Worm (Caenorhabditis elegans) whole organism, mixed stage, embryonic: ENCODE data around the gene skr-20.

Source experiments
- blmp-1 ChIP-seq: fragments of 150-350 bp; optimal IDR thresholded peaks from 2 replicates; lab custom pipeline; 2014; ENCODE audit warnings: missing biosample characterization, missing genetic modification characterization
- cnd-1 ChIP-seq: fragments of 200-800 bp; sonication (Bioruptor generic); optimal IDR thresholded peaks from 2 replicates; lab custom pipeline; 2018; ENCODE audit warnings: mild to moderate bottlenecking, missing genetic modification characterization, missing compliant biosample characterization
- elt-1 ChIP-seq: sonication (generic microtip); optimal IDR thresholded peaks from 2 replicates; lab custom pipeline; 2017; ENCODE audit warnings: missing genetic modification characterization, mild to moderate bottlenecking, missing compliant biosample characterization, antibody characterized with exemption, moderate library complexity, borderline replicate concordance; ENCODE audit not compliant: insufficient read depth
- elt-3 ChIP-seq: fragments of 150-350 bp; optimal IDR thresholded peaks from 2 replicates; lab custom pipeline; 2014; ENCODE audit warnings: missing biosample characterization, missing genetic modification characterization
- lsy-2 ChIP-seq: fragments of 150-350 bp; optimal IDR thresholded peaks from 2 replicates; lab custom pipeline; 2014; ENCODE audit warnings: missing biosample characterization, missing genetic modification characterization
- nhr-2 ChIP-seq: fragments of 150-350 bp; optimal IDR thresholded peaks from 2 replicates; lab custom pipeline; 2014; ENCODE audit warnings: missing biosample characterization, missing genetic modification characterization
- pha-4 ChIP-seq: fragments of 150-350 bp; optimal IDR thresholded peaks from 2 replicates; lab custom pipeline; 2018; ENCODE audit warnings: missing biosample characterization, missing genetic modification reagents, missing genetic modification characterization
- unc-120 ChIP-seq: sonication (generic microtip); optimal IDR thresholded peaks from 2 replicates; lab custom pipeline; 2017; ENCODE audit warnings: missing genetic modification characterization, missing compliant biosample characterization; ENCODE audit not compliant: poor library complexity, severe bottlenecking
- unc-62 ChIP-seq: fragments of 150-350 bp; optimal IDR thresholded peaks from 2 replicates; lab custom pipeline; 2014; ENCODE audit warnings: missing biosample characterization, missing genetic modification reagents, missing genetic modification characterization

ce11 chrX:13246668-13247358 is 23.5 kb upstream of the skr-20 start:
- TF ChIP-seq pha-4 (tag; lab: Kevin White, UChicago) = no peak
- TF ChIP-seq blmp-1 = no peak
- no peak for TF ChIP-seq unc-120
- no peak for TF ChIP-seq nhr-2 (tag; lab: Kevin White, UChicago)
- no peak for TF ChIP-seq elt-3 (tag; lab: Kevin White, UChicago)
- TF ChIP-seq elt-1 (tag; lab: Kevin White, UChicago) = no peak
- no peak for TF ChIP-seq unc-62
- TF ChIP-seq cnd-1 (tag; lab: Kevin White, UChicago) = no peak
- TF ChIP-seq lsy-2 (tag; lab: Kevin White, UChicago) = no peak
